Worm (Caenorhabditis elegans) whole organism, young adult: ENCODE results near the gene C24D10.6.

Experiments used
- F49E8.2 ChIP-seq: sonication (generic microtip); optimal IDR thresholded peaks from 3 replicates; lab custom pipeline; 2017; ENCODE audit warnings: missing genetic modification characterization, mild to moderate bottlenecking, missing compliant biosample characterization, antibody characterized with exemption, moderate library complexity; ENCODE audit not compliant: insufficient read depth
- K12H6.12 ChIP-seq: fragments of 200-800 bp; sonication (Bioruptor generic); optimal IDR thresholded peaks from 2 replicates; lab custom pipeline; 2018; ENCODE audit warnings: mild to moderate bottlenecking, missing genetic modification characterization, missing compliant biosample characterization
- Y79H2A.3 ChIP-seq: fragments of 200-800 bp; sonication (Bioruptor generic); conservative IDR thresholded peaks from 2 replicates; pipeline ENCODE4 v1.3.6; 2022; ENCODE audit warnings: missing genetic modification reagents, missing genetic modification characterization, missing compliant biosample characterization
- pha-4 ChIP-seq: fragments of 150-350 bp; sonication (generic microtip); optimal IDR thresholded peaks from 2 replicates; lab custom pipeline; 2014; ENCODE audit warnings: missing biosample characterization, missing genetic modification reagents, missing genetic modification characterization
- rec-8 ChIP-seq, 2 experiments: sonication (generic microtip); optimal IDR thresholded peaks; 2 replicates each; lab custom pipeline; 2016; ENCODE audit warnings: mild to moderate bottlenecking in 2 of 2, missing genetic modification characterization in 2 of 2, missing genetic modification reagents in 2 of 2, missing genotype in 2 of 2, missing biosample characterization in 1 of 2, missing compliant biosample characterization in 1 of 2, moderate library complexity in 1 of 2
- repo-1 ChIP-seq: sonication (generic microtip); optimal IDR thresholded peaks from 2 replicates; lab custom pipeline; 2017; ENCODE audit warnings: mild to moderate bottlenecking, missing genetic modification characterization, missing compliant biosample characterization
- unc-62 ChIP-seq: fragments of 150-350 bp; optimal IDR thresholded peaks from 2 replicates; lab custom pipeline; 2014; ENCODE audit warnings: missing biosample characterization, missing genetic modification reagents, missing genetic modification characterization

DNA sequence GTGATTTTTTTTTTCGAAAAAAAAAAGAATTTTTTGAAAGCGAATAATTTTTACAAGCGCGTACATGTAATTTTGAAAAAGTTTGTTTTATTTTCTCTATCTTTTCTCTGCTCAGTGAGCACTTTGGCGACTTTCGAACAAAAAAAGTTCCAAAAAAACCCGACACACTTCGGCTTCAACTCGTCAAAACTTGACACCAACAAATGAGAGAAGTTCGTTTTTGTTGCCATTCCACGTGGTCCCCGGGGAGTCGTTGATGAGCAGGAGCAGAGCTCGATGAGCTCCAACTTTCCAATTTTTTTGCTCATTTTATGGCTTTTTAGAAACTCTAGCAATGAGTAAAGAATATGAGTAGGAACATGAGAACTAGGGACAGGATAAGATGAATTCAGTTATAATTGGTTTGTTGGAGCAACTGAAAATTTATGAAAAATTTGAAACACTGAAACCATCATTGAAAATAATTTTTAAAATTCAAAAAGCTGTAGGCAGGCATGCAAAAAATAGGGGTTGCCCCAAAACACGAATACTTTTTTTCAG is 49.6 kb downstream of the C24D10.6 start:
- TF ChIP-seq unc-62 (GFP tag; lab: Kevin White, UChicago): no peak
- no peak for TF ChIP-seq K12H6.12 (tag; lab: Kevin White, UChicago)
- TF ChIP-seq Y79H2A.3 (GFP tag; lab: Robert Waterston, UW): no peak
- TF ChIP-seq F49E8.2: no peak
- TF ChIP-seq repo-1 (tag; lab: Kevin White, UChicago): no peak
- no peak for TF ChIP-seq pha-4 (tag; lab: Kevin White, UChicago)
- TF ChIP-seq rec-8 (tag; optimal IDR thresholded peaks at IDR 0.05; lab: Kevin White, UChicago): no peak
